Fruit fly (Drosophila melanogaster) whole organism, embryonic: ENCODE results near the gene Nph.
A peak's percentile ranks its signal among the peaks of the same experiment; 100 is the strongest.

Experiments
- BtbVII ChIP-seq: fragments of 200-800 bp; sonication (Bioruptor generic); optimal IDR thresholded peaks from 3 replicates; lab custom pipeline; 2017; ENCODE audit warnings: missing biosample characterization, mild to moderate bottlenecking, missing genetic modification characterization
- CG10147 ChIP-seq: fragments of 200-800 bp; sonication (Bioruptor generic); optimal IDR thresholded peaks from 2 replicates; lab custom pipeline; 2019; ENCODE audit warnings: missing biosample characterization, mild to moderate bottlenecking, missing genetic modification characterization, moderate library complexity
- CG10274 ChIP-seq: fragments of 200-800 bp; sonication (Bioruptor generic); optimal IDR thresholded peaks from 3 replicates; lab custom pipeline; 2017; ENCODE audit warnings: missing biosample characterization, mild to moderate bottlenecking, missing genetic modification characterization
- CG10321 ChIP-seq: fragments of 200-800 bp; sonication (Bioruptor generic); IDR thresholded peaks from 2 replicates; pipeline ENCODE4 v1.3.6; 2022; ENCODE audit warnings: missing biosample characterization, missing genetic modification characterization
- CG10654 ChIP-seq: fragments of 200-800 bp; sonication (Bioruptor generic); optimal IDR thresholded peaks from 2 replicates; lab custom pipeline; 2016; ENCODE audit warnings: missing biosample characterization, missing genetic modification characterization
- CG11085 ChIP-seq: fragments of 200-800 bp; sonication (Bioruptor generic); IDR thresholded peaks from 2 replicates; pipeline ENCODE4 v1.3.6; 2022; ENCODE audit warnings: missing biosample characterization, missing genetic modification characterization
- CG11093 ChIP-seq: fragments of 200-800 bp; sonication (Bioruptor generic); IDR thresholded peaks from 3 replicates; pipeline ENCODE4 v1.3.6; 2022; ENCODE audit warnings: missing biosample characterization, missing genetic modification characterization
- CG11723 ChIP-seq: fragments of 200-800 bp; sonication (Bioruptor generic); optimal IDR thresholded peaks from 2 replicates; lab custom pipeline; 2017; ENCODE audit warnings: missing biosample characterization, mild to moderate bottlenecking, missing genetic modification characterization
- CG12942 ChIP-seq: fragments of 200-800 bp; sonication (Bioruptor generic); optimal IDR thresholded peaks from 3 replicates; lab custom pipeline; 2016; ENCODE audit warnings: missing biosample characterization, missing genetic modification characterization
- CG13424 ChIP-seq: fragments of 200-800 bp; sonication (Bioruptor generic); optimal IDR thresholded peaks from 2 replicates; lab custom pipeline; 2019; ENCODE audit warnings: missing biosample characterization, mild to moderate bottlenecking, missing genetic modification characterization, moderate library complexity
- CG14965 ChIP-seq: fragments of 200-800 bp; sonication (Bioruptor generic); optimal IDR thresholded peaks from 2 replicates; lab custom pipeline; 2016; ENCODE audit warnings: missing biosample characterization, missing genetic modification characterization, borderline replicate concordance
- CG15479 ChIP-seq: fragments of 200-800 bp; sonication (Bioruptor generic); optimal IDR thresholded peaks from 3 replicates; lab custom pipeline; 2019; ENCODE audit warnings: missing biosample characterization, mild to moderate bottlenecking, missing genetic modification characterization, moderate library complexity
- CG1603 ChIP-seq: fragments of 200-800 bp; sonication (Bioruptor generic); optimal IDR thresholded peaks from 2 replicates; lab custom pipeline; 2019; ENCODE audit warnings: missing biosample characterization, mild to moderate bottlenecking, missing genetic modification characterization, moderate library complexity
- CG16815 ChIP-seq: fragments of 200-800 bp; sonication (Bioruptor generic); optimal IDR thresholded peaks from 3 replicates; lab custom pipeline; 2017; ENCODE audit warnings: missing biosample characterization, mild to moderate bottlenecking, missing genetic modification characterization
- CG17359 ChIP-seq: fragments of 200-800 bp; sonication (Bioruptor generic); optimal IDR thresholded peaks from 3 replicates; lab custom pipeline; 2018; ENCODE audit warnings: missing biosample characterization, mild to moderate bottlenecking, missing genetic modification characterization, moderate library complexity
- CG17829 ChIP-seq: fragments of 200-800 bp; optimal IDR thresholded peaks from 2 replicates; lab custom pipeline; 2019; ENCODE audit warnings: missing biosample characterization, mild to moderate bottlenecking, missing genetic modification characterization, moderate library complexity
- CG32532 ChIP-seq: fragments of 200-800 bp; sonication (Bioruptor generic); IDR thresholded peaks from 2 replicates; pipeline ENCODE4 v1.3.6; 2022; ENCODE audit warnings: missing biosample characterization, missing genetic modification characterization
- CG32767 ChIP-seq: fragments of 200-800 bp; sonication (Bioruptor generic); IDR thresholded peaks from 2 replicates; pipeline ENCODE4 v1.3.6; 2022; ENCODE audit warnings: missing biosample characterization, missing genetic modification characterization
- CG3726 ChIP-seq: fragments of 200-800 bp; sonication (Bioruptor generic); IDR thresholded peaks from 3 replicates; pipeline ENCODE4, ENCODE4 v1.3.6; 2022; ENCODE audit warnings: missing biosample characterization, missing genetic modification characterization
- CG3847 ChIP-seq: fragments of 200-800 bp; sonication (Bioruptor generic); IDR thresholded peaks from 2 replicates; pipeline ENCODE4 v1.3.6; 2022; ENCODE audit warnings: missing biosample characterization, missing genetic modification characterization
- CG4404 ChIP-seq: fragments of 200-800 bp; sonication (Bioruptor generic); IDR thresholded peaks from 2 replicates; pipeline ENCODE4 v1.3.6; 2022; ENCODE audit warnings: missing biosample characterization, missing genetic modification characterization
- CG4820 ChIP-seq: fragments of 200-800 bp; sonication (Bioruptor generic); optimal IDR thresholded peaks from 3 replicates; lab custom pipeline; 2016; ENCODE audit warnings: missing biosample characterization, missing genetic modification characterization
- CG6654 ChIP-seq: fragments of 200-800 bp; sonication (Bioruptor generic); optimal IDR thresholded peaks from 2 replicates; lab custom pipeline; 2017; ENCODE audit warnings: missing biosample characterization, mild to moderate bottlenecking, missing genetic modification characterization
- CG6689 ChIP-seq: fragments of 200-800 bp; sonication (Bioruptor generic); IDR thresholded peaks from 2 replicates; pipeline ENCODE4 v1.3.6; 2022; ENCODE audit warnings: missing biosample characterization, missing genetic modification characterization
- CG9609 ChIP-seq: fragments of 200-800 bp; sonication (Bioruptor generic); optimal IDR thresholded peaks from 3 replicates; lab custom pipeline; 2016; ENCODE audit warnings: missing biosample characterization, missing genetic modification characterization
- Dp ChIP-seq: fragments of 200-800 bp; sonication (Bioruptor generic); optimal IDR thresholded peaks from 2 replicates; lab custom pipeline; 2018; ENCODE audit warnings: missing biosample characterization, mild to moderate bottlenecking, missing genetic modification characterization, moderate library complexity
- MTF-1 ChIP-seq: fragments of 200-800 bp; sonication (Bioruptor generic); optimal IDR thresholded peaks from 2 replicates; lab custom pipeline; 2018; ENCODE audit warnings: missing biosample characterization, mild to moderate bottlenecking, missing genetic modification characterization, borderline replicate concordance
- NC2β ChIP-seq: fragments of 200-800 bp; sonication (Bioruptor generic); optimal IDR thresholded peaks from 2 replicates; lab custom pipeline; 2016; ENCODE audit warnings: missing biosample characterization, missing genetic modification characterization
- Oaz ChIP-seq: fragments of 200-800 bp; sonication (Bioruptor generic); IDR thresholded peaks from 2 replicates; pipeline ENCODE4 v1.3.6; 2022; ENCODE audit warnings: missing biosample characterization, missing genetic modification characterization
- Sox102F ChIP-seq: fragments of 200-800 bp; sonication (Bioruptor generic); optimal IDR thresholded peaks from 2 replicates; lab custom pipeline; 2018; ENCODE audit warnings: missing biosample characterization, mild to moderate bottlenecking, missing genetic modification characterization, moderate library complexity
- Trl ChIP-seq, 3 experiments: fragments of >200 bp in 2 of 3; fragments of 200-800 bp in 1 of 3; sonication (Bioruptor generic) in 1 of 3; optimal IDR thresholded peaks; 2 replicates in 1 of 3; 3 replicates in 2 of 3; lab custom pipeline; 2016 to 2017; ENCODE audit warnings: missing biosample characterization in 1 of 3, missing genetic modification characterization in 1 of 3
- YL-1 ChIP-seq: fragments of 200-800 bp; sonication (Bioruptor generic); optimal IDR thresholded peaks from 3 replicates; lab custom pipeline; 2017; ENCODE audit warnings: missing biosample characterization, mild to moderate bottlenecking, missing genetic modification characterization
- abd-A ChIP-seq: fragments of 200-800 bp; sonication (Bioruptor generic); optimal IDR thresholded peaks from 3 replicates; lab custom pipeline; 2019; ENCODE audit warnings: missing biosample characterization, mild to moderate bottlenecking, missing genetic modification characterization, moderate library complexity
- da ChIP-seq: fragments of 200-800 bp; sonication (Bioruptor generic); optimal IDR thresholded peaks from 2 replicates; lab custom pipeline; 2016; ENCODE audit warnings: missing biosample characterization, missing genetic modification characterization
- dmrt99B ChIP-seq: fragments of 200-800 bp; sonication (Bioruptor generic); optimal IDR thresholded peaks from 2 replicates; lab custom pipeline; 2018; ENCODE audit warnings: missing biosample characterization, mild to moderate bottlenecking, missing genetic modification characterization, moderate library complexity
- gro ChIP-seq: fragments of 200-800 bp; sonication (Bioruptor generic); optimal IDR thresholded peaks from 2 replicates; lab custom pipeline; 2016; ENCODE audit warnings: missing biosample characterization, missing genetic modification characterization
- gsb-n ChIP-seq: fragments of 200-800 bp; sonication (Bioruptor generic); optimal IDR thresholded peaks from 3 replicates; lab custom pipeline; 2018; ENCODE audit warnings: missing biosample characterization, mild to moderate bottlenecking, missing genetic modification characterization
- ham ChIP-seq: fragments of 200-800 bp; sonication (Bioruptor generic); IDR thresholded peaks from 2 replicates; pipeline ENCODE4 v1.3.6; 2022; ENCODE audit warnings: missing biosample characterization, missing genetic modification characterization
- her ChIP-seq: fragments of 200-800 bp; sonication (Bioruptor generic); optimal IDR thresholded peaks from 2 replicates; lab custom pipeline; 2016; ENCODE audit warnings: missing biosample characterization, missing genetic modification characterization
- hkb ChIP-seq, 2 experiments: fragments of 200-800 bp in 1 of 2; fragments of >200 bp in 1 of 2; sonication (Bioruptor generic) in 1 of 2; IDR thresholded peaks in 1 of 2; optimal IDR thresholded peaks in 1 of 2; 2 replicates each; pipeline versions ENCODE4 v1.3.6 to Lab custom; 2017 to 2022; ENCODE audit warnings: missing biosample characterization in 1 of 2, missing genetic modification characterization in 1 of 2
- ken ChIP-seq: fragments of 200-800 bp; sonication (Bioruptor generic); IDR thresholded peaks from 3 replicates; pipeline ENCODE4 v1.3.6; 2022; ENCODE audit warnings: missing biosample characterization, missing genetic modification characterization
- knrl ChIP-seq: fragments of 200-800 bp; sonication (Bioruptor generic); IDR thresholded peaks from 3 replicates; pipeline ENCODE4 v1.3.6; 2022; ENCODE audit warnings: missing biosample characterization, missing genetic modification characterization; ENCODE audit not compliant: partially characterized antibody
- prd ChIP-seq, 3 experiments: fragments of >200 bp in 2 of 3; fragments of 200-800 bp in 1 of 3; sonication (Bioruptor generic) in 1 of 3; optimal IDR thresholded peaks in 2 of 3; IDR thresholded peaks in 1 of 3; 2 replicates in 2 of 3; 3 replicates in 1 of 3; pipeline versions ENCODE4 v1.3.6 to Lab custom; 2017 to 2022; ENCODE audit warnings: missing biosample characterization in 1 of 3, missing genetic modification characterization in 1 of 3
- rib ChIP-seq: fragments of 200-800 bp; sonication (Bioruptor generic); IDR thresholded peaks from 2 replicates; pipeline ENCODE4 v1.3.6; 2022; ENCODE audit warnings: missing biosample characterization, missing genetic modification characterization
- salm ChIP-seq: fragments of 200-800 bp; sonication (Bioruptor generic); optimal IDR thresholded peaks from 2 replicates; lab custom pipeline; 2018; ENCODE audit warnings: missing biosample characterization, mild to moderate bottlenecking, missing genetic modification characterization
- tup ChIP-seq: fragments of 200-800 bp; sonication (Bioruptor generic); optimal IDR thresholded peaks from 2 replicates; lab custom pipeline; 2016; ENCODE audit warnings: missing biosample characterization, mild to moderate bottlenecking, missing genetic modification characterization, moderate library complexity
- unc-4 ChIP-seq: fragments of 200-800 bp; sonication (Bioruptor generic); IDR thresholded peaks from 2 replicates; pipeline ENCODE4 v1.3.6; 2022; ENCODE audit warnings: missing biosample characterization, missing genetic modification characterization; ENCODE audit not compliant: partially characterized antibody
- unpg ChIP-seq: fragments of 200-800 bp; sonication (Bioruptor generic); optimal IDR thresholded peaks from 3 replicates; lab custom pipeline; 2018; ENCODE audit warnings: missing biosample characterization, mild to moderate bottlenecking, missing genetic modification characterization, moderate library complexity

Gene Nph

DNA sequence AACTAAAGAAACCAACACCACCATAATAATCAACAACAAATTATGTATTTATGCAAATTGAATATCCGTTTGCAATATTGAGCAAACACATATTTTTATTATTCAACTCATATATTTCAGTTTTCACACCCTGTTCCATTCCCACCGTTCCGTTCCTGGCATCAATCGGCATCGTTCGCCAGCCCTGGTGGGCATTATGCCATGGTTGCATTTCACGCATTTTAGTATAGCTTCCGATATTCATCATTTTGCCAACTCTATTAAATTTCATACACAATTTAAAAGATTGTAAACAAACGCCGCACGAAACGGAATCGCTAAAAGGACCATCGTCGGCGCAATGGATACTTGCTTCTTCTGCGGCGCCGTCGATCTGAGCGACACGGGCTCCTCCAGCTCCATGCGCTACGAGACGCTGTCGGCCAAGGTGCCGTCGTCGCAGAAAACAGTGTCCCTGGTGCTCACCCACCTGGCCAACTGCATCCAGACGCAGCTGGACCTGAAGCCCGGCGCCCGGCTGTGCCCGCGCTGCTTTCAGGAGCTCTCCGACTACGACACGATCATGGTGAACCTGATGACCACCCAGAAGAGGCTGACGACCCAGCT lies 38.6 kb upstream of the Nph start, which contains the start of gene Sry-delta (continued):
- TF ChIP-seq CG4404 (GFP tag; lab: Robert Waterston, UW) (peak; percentile 58; the same call in 1 of the 2 replicates), CG32767 (GFP tag; lab: Robert Waterston, UW) (peak; percentile 71), CG3847 (peak; percentile 69), CG1603 (tag; lab: Kevin White, UChicago) (peak; percentile 99), gro (peak; percentile 93), Trl (optimal IDR thresholded peaks at IDR 0.05; lab: Kevin White, UChicago) (no peak), Trl (GFP tag; optimal IDR thresholded peaks at IDR 0.05; lab: Kevin White, UChicago) (peak; percentile 92), da (GFP tag; lab: Kevin White, UChicago) (peak; percentile 31), CG11093 (GFP tag; lab: Robert Waterston, UW) (no peak), CG11085 (GFP tag; lab: Robert Waterston, UW) (peak; percentile 84), CG4820 (GFP tag; lab: Kevin White, UChicago) (peak; percentile 65), knrl (GFP tag; lab: Robert Waterston, UW) (peak; percentile 79), Dp (GFP tag; lab: Kevin White, UChicago) (peak; percentile 56), YL-1 (GFP tag; lab: Kevin White, UChicago) (peak; percentile 98), unc-4 (GFP tag; lab: Robert Waterston, UW) (peak; percentile 80), her (GFP tag; lab: Kevin White, UChicago) (peak; percentile 90), dmrt99B (tag; lab: Kevin White, UChicago) (no peak), Oaz (GFP tag; lab: Robert Waterston, UW) (peak; percentile 49), ham (GFP tag; lab: Robert Waterston, UW) (no peak; the same call in 1 of the 2 replicates), CG10654 (GFP tag; lab: Kevin White, UChicago) (peak; percentile 85), CG6654 (GFP tag; lab: Kevin White, UChicago) (no peak), CG13424 (tag; lab: Kevin White, UChicago) (peak; percentile 72), salm (tag; lab: Kevin White, UChicago) (peak; percentile 44), gsb-n (tag; lab: Kevin White, UChicago) (no peak), prd (optimal IDR thresholded peaks at IDR 0.05; lab: Kevin White, UChicago) (no peak), prd (GFP tag; IDR thresholded peaks at IDR 0.05; lab: Robert Waterston, UW) (peak; percentile 83), abd-A (no peak), Sox102F (GFP tag; lab: Kevin White, UChicago) (no peak), tup (peak; percentile 46), rib (peak; percentile 78), ken (peak; percentile 88), CG9609 (GFP tag; lab: Kevin White, UChicago) (peak; percentile 85), CG3726 (GFP tag; lab: Robert Waterston, UW) (0 out of 3 replicates have a peak, but pooled peaks have one; percentile 49), CG17829 (tag; lab: Kevin White, UChicago) (peak; percentile 84), CG10147 (GFP tag; lab: Kevin White, UChicago) (peak; percentile 67), CG16815 (GFP tag; lab: Kevin White, UChicago) (peak; percentile 42), CG17359 (tag; lab: Kevin White, UChicago) (peak; percentile 73), BtbVII (GFP tag; lab: Kevin White, UChicago) (peak; percentile 19), CG14965 (GFP tag; lab: Kevin White, UChicago) (peak; percentile 3), CG15479 (GFP tag; lab: Kevin White, UChicago) (no peak), CG11723 (GFP tag; lab: Kevin White, UChicago) (peak; percentile 74), hkb (optimal IDR thresholded peaks at IDR 0.05; lab: Kevin White, UChicago) (no peak), hkb (GFP tag; IDR thresholded peaks at IDR 0.05; lab: Robert Waterston, UW) (peak; percentile 75), CG10321 (GFP tag; lab: Robert Waterston, UW) (peak; percentile 8; the same call in 1 of the 2 replicates), unpg (GFP tag; lab: Kevin White, UChicago) (peak; percentile 68), CG6689 (GFP tag; lab: Robert Waterston, UW) (peak; percentile 87), CG10274 (GFP tag; lab: Kevin White, UChicago) (peak; percentile 27), CG12942 (GFP tag; lab: Kevin White, UChicago) (peak; percentile 86), MTF-1 (peak; percentile 51), CG32532 (GFP tag; lab: Robert Waterston, UW) (peak; percentile 88), NC2β (GFP tag; lab: Kevin White, UChicago) (peak; percentile 86)
